Fruit fly (Drosophila melanogaster) whole organism, embryonic: Measurements from ENCODE around the gene CG5928.

Experiments
- Atf3 ChIP-seq: fragments of 200-800 bp; sonication (Bioruptor generic); optimal IDR thresholded peaks from 3 replicates; lab custom pipeline; 2016; ENCODE audit warnings: missing biosample characterization, missing genetic modification characterization
- Awh ChIP-seq: fragments of 200-800 bp; sonication (Bioruptor generic); IDR thresholded peaks from 2 replicates; pipeline ENCODE4, ENCODE4 v1.3.6; 2022; ENCODE audit warnings: missing biosample characterization, missing genetic modification characterization
- Bdp1 ChIP-seq: fragments of 200-800 bp; sonication (Bioruptor generic); optimal IDR thresholded peaks from 3 replicates; lab custom pipeline; 2016; ENCODE audit warnings: missing biosample characterization, missing genetic modification characterization
- Bteb2 ChIP-seq: fragments of 200-800 bp; sonication (Bioruptor generic); optimal IDR thresholded peaks from 2 replicates; lab custom pipeline; 2016; ENCODE audit warnings: missing biosample characterization, missing genetic modification characterization
- C15 ChIP-seq: fragments of 200-800 bp; sonication (Bioruptor generic); IDR thresholded peaks from 3 replicates; pipeline ENCODE4 v1.3.6; 2022; ENCODE audit warnings: missing biosample characterization, missing genetic modification characterization
- CG10147 ChIP-seq: fragments of 200-800 bp; sonication (Bioruptor generic); optimal IDR thresholded peaks from 2 replicates; lab custom pipeline; 2019; ENCODE audit warnings: missing biosample characterization, mild to moderate bottlenecking, missing genetic modification characterization, moderate library complexity
- CG10543 ChIP-seq: fragments of 200-800 bp; sonication (Bioruptor generic); optimal IDR thresholded peaks from 3 replicates; lab custom pipeline; 2017; ENCODE audit warnings: missing biosample characterization, mild to moderate bottlenecking, missing genetic modification characterization, moderate library complexity
- CG11398 ChIP-seq: fragments of 200-800 bp; sonication (Bioruptor generic); optimal IDR thresholded peaks from 2 replicates; lab custom pipeline; 2016; ENCODE audit warnings: missing biosample characterization, missing genetic modification characterization
- CG11560 ChIP-seq: fragments of 200-800 bp; sonication (Bioruptor generic); IDR thresholded peaks from 3 replicates; pipeline ENCODE4 v1.3.6; 2022; ENCODE audit warnings: missing biosample characterization, missing genetic modification characterization
- CG12155 ChIP-seq: fragments of 200-800 bp; sonication (Bioruptor generic); optimal IDR thresholded peaks from 3 replicates; lab custom pipeline; 2016; ENCODE audit warnings: missing biosample characterization, missing genetic modification characterization
- CG1647 ChIP-seq: fragments of 200-800 bp; sonication (Bioruptor generic); optimal IDR thresholded peaks from 3 replicates; lab custom pipeline; 2016; ENCODE audit warnings: missing biosample characterization, missing genetic modification characterization
- CG16863 ChIP-seq: fragments of 200-800 bp; sonication (Bioruptor generic); optimal IDR thresholded peaks from 3 replicates; lab custom pipeline; 2016; ENCODE audit warnings: missing biosample characterization, missing genetic modification characterization
- CG17568 ChIP-seq: fragments of 200-800 bp; sonication (Bioruptor generic); optimal IDR thresholded peaks from 2 replicates; lab custom pipeline; 2018; ENCODE audit warnings: missing biosample characterization, mild to moderate bottlenecking, missing genetic modification characterization, moderate library complexity
- CG18476 ChIP-seq: fragments of 200-800 bp; sonication (Bioruptor generic); optimal IDR thresholded peaks from 2 replicates; lab custom pipeline; 2016; ENCODE audit warnings: missing biosample characterization, mild to moderate bottlenecking, missing genetic modification characterization
- CG34376 ChIP-seq: fragments of 200-800 bp; sonication (Bioruptor generic); optimal IDR thresholded peaks from 2 replicates; lab custom pipeline; 2018; ENCODE audit warnings: missing biosample characterization, mild to moderate bottlenecking, missing genetic modification characterization
- CG3726 ChIP-seq: fragments of 200-800 bp; sonication (Bioruptor generic); IDR thresholded peaks from 3 replicates; pipeline ENCODE4, ENCODE4 v1.3.6; 2022; ENCODE audit warnings: missing biosample characterization, missing genetic modification characterization
- CG4360 ChIP-seq: fragments of 200-800 bp; sonication (Bioruptor generic); IDR thresholded peaks from 2 replicates; pipeline ENCODE4 v1.3.6; 2022; ENCODE audit warnings: missing biosample characterization, missing genetic modification characterization
- CG4820 ChIP-seq: fragments of 200-800 bp; sonication (Bioruptor generic); optimal IDR thresholded peaks from 3 replicates; lab custom pipeline; 2016; ENCODE audit warnings: missing biosample characterization, missing genetic modification characterization
- CG6175 ChIP-seq: fragments of 200-800 bp; sonication (Bioruptor generic); IDR thresholded peaks from 3 replicates; pipeline ENCODE4 v1.3.6; 2022; ENCODE audit warnings: missing biosample characterization, missing genetic modification characterization
- CG7987 ChIP-seq: fragments of 200-800 bp; sonication (Bioruptor generic); optimal IDR thresholded peaks from 2 replicates; lab custom pipeline; 2018; ENCODE audit warnings: missing biosample characterization, mild to moderate bottlenecking, missing genetic modification characterization, moderate library complexity
- CG8388 ChIP-seq: fragments of 200-800 bp; sonication (Bioruptor generic); optimal IDR thresholded peaks from 2 replicates; lab custom pipeline; 2019; ENCODE audit warnings: missing biosample characterization, mild to moderate bottlenecking, missing genetic modification characterization, moderate library complexity
- CG8944 ChIP-seq: fragments of 200-800 bp; sonication (Bioruptor generic); optimal IDR thresholded peaks from 3 replicates; lab custom pipeline; 2016; ENCODE audit warnings: missing biosample characterization, missing genetic modification characterization
- CHES-1-like ChIP-seq: fragments of 200-800 bp; sonication (Bioruptor generic); optimal IDR thresholded peaks from 2 replicates; lab custom pipeline; 2016; ENCODE audit warnings: missing biosample characterization, missing genetic modification characterization
- Dll ChIP-seq: fragments of 200-800 bp; sonication (Bioruptor generic); IDR thresholded peaks from 4 replicates; pipeline ENCODE4 v1.3.6; 2022; ENCODE audit warnings: missing biosample characterization, missing genetic modification characterization; ENCODE audit not compliant: partially characterized antibody
- Hmr ChIP-seq: fragments of 200-800 bp; sonication (Bioruptor generic); optimal IDR thresholded peaks from 3 replicates; lab custom pipeline; 2017; ENCODE audit warnings: mild to moderate bottlenecking, missing biosample characterization, missing genetic modification reagents, missing genetic modification characterization
- Hr78 ChIP-seq, 2 experiments: fragments of 200-800 bp in 1 of 2; fragments of >200 bp in 1 of 2; sonication (Bioruptor generic) in 1 of 2; optimal IDR thresholded peaks; 2 replicates each; lab custom pipeline; 2017 to 2019; ENCODE audit warnings: missing biosample characterization in 2 of 2, missing genetic modification characterization in 2 of 2, mild to moderate bottlenecking in 1 of 2, moderate library complexity in 1 of 2
- Hsf ChIP-seq: fragments of 200-800 bp; sonication (Bioruptor generic); optimal IDR thresholded peaks from 3 replicates; lab custom pipeline; 2016; ENCODE audit warnings: missing biosample characterization, missing genetic modification characterization
- Kr ChIP-seq: fragments of 200-800 bp; sonication (Bioruptor generic); optimal IDR thresholded peaks from 2 replicates; lab custom pipeline; 2017; ENCODE audit warnings: missing biosample characterization, mild to moderate bottlenecking, missing genetic modification characterization
- Mrtf ChIP-seq: fragments of 200-800 bp; sonication (Bioruptor generic); IDR thresholded peaks from 3 replicates; pipeline ENCODE4 v1.3.6; 2022; ENCODE audit warnings: missing biosample characterization, missing genetic modification characterization
- Nf-YA ChIP-seq: fragments of 200-800 bp; sonication (Bioruptor generic); IDR thresholded peaks from 2 replicates; pipeline ENCODE4 v1.3.6; 2022; ENCODE audit warnings: missing biosample characterization, missing genetic modification characterization
- Rfx ChIP-seq: fragments of 200-800 bp; sonication (Bioruptor generic); IDR thresholded peaks from 2 replicates; pipeline ENCODE4 v1.3.6; 2022; ENCODE audit warnings: missing biosample characterization, missing genetic modification characterization
- Sry-β ChIP-seq: fragments of 200-800 bp; sonication (Bioruptor generic); optimal IDR thresholded peaks from 2 replicates; lab custom pipeline; 2018; ENCODE audit warnings: missing biosample characterization, mild to moderate bottlenecking, missing genetic modification characterization, moderate library complexity
- Trl ChIP-seq, 3 experiments: fragments of >200 bp in 2 of 3; fragments of 200-800 bp in 1 of 3; sonication (Bioruptor generic) in 1 of 3; optimal IDR thresholded peaks; 2 replicates in 1 of 3; 3 replicates in 2 of 3; lab custom pipeline; 2016 to 2017; ENCODE audit warnings: missing biosample characterization in 1 of 3, missing genetic modification characterization in 1 of 3
- ab ChIP-seq: fragments of 200-800 bp; sonication (Bioruptor generic); optimal IDR thresholded peaks from 2 replicates; lab custom pipeline; 2016; ENCODE audit warnings: missing biosample characterization, missing genetic modification characterization
- aop ChIP-seq: fragments of 200-800 bp; sonication (Bioruptor generic); IDR thresholded peaks from 2 replicates; pipeline ENCODE4 v1.3.6; 2022; ENCODE audit warnings: missing biosample characterization, missing genetic modification characterization
- ap ChIP-seq: fragments of 200-800 bp; sonication (Bioruptor generic); IDR thresholded peaks from 2 replicates; pipeline ENCODE4 v1.3.6; 2022; ENCODE audit warnings: missing biosample characterization, missing genetic modification characterization
- danr ChIP-seq: fragments of 200-800 bp; sonication (Bioruptor generic); IDR thresholded peaks from 2 replicates; pipeline ENCODE4 v1.3.6; 2022; ENCODE audit warnings: missing biosample characterization, missing genetic modification characterization
- fd96Cb ChIP-seq: fragments of 200-800 bp; sonication (Bioruptor generic); optimal IDR thresholded peaks from 2 replicates; lab custom pipeline; 2018; ENCODE audit warnings: missing biosample characterization, mild to moderate bottlenecking, missing genetic modification characterization, moderate library complexity
- fru ChIP-seq: fragments of >200 bp; optimal IDR thresholded peaks from 2 replicates; lab custom pipeline; 2017
- gcm ChIP-seq: fragments of 200-800 bp; sonication (Bioruptor generic); optimal IDR thresholded peaks from 2 replicates; lab custom pipeline; 2019; ENCODE audit warnings: missing biosample characterization, mild to moderate bottlenecking, missing genetic modification characterization, moderate library complexity
- ind ChIP-seq: fragments of 200-800 bp; sonication (Bioruptor generic); optimal IDR thresholded peaks from 3 replicates; lab custom pipeline; 2016; ENCODE audit warnings: missing biosample characterization, missing genetic modification characterization
- jing ChIP-seq: fragments of 200-800 bp; sonication (Bioruptor generic); optimal IDR thresholded peaks from 2 replicates; lab custom pipeline; 2018; ENCODE audit warnings: missing biosample characterization, mild to moderate bottlenecking, missing genetic modification characterization
- nerfin-1 ChIP-seq: fragments of 200-800 bp; sonication (Bioruptor generic); optimal IDR thresholded peaks from 3 replicates; lab custom pipeline; 2019; ENCODE audit warnings: missing biosample characterization, mild to moderate bottlenecking, missing genetic modification characterization, moderate library complexity
- nmo ChIP-seq: fragments of 200-800 bp; sonication (Bioruptor generic); optimal IDR thresholded peaks from 2 replicates; lab custom pipeline; 2018; ENCODE audit warnings: missing biosample characterization, mild to moderate bottlenecking, missing genetic modification characterization, moderate library complexity
- org-1 ChIP-seq: fragments of 200-800 bp; sonication (Bioruptor generic); optimal IDR thresholded peaks from 2 replicates; lab custom pipeline; 2017; ENCODE audit warnings: missing biosample characterization, missing genetic modification characterization
- sc ChIP-seq, 3 experiments: fragments of >200 bp in 2 of 3; fragments of 200-800 bp in 1 of 3; sonication (Bioruptor generic) in 1 of 3; optimal IDR thresholded peaks; 2 replicates in 2 of 3; 3 replicates in 1 of 3; lab custom pipeline; 2017; ENCODE audit warnings: mild to moderate bottlenecking in 1 of 3, missing biosample characterization in 1 of 3, missing genetic modification characterization in 1 of 3, missing genetic modification reagents in 1 of 3
- slbo ChIP-seq: fragments of 200-800 bp; sonication (Bioruptor generic); IDR thresholded peaks from 2 replicates; pipeline ENCODE4 v1.3.6; 2022; ENCODE audit warnings: missing biosample characterization, missing genetic modification characterization
- sqz ChIP-seq: fragments of 200-800 bp; sonication (Bioruptor generic); optimal IDR thresholded peaks from 3 replicates; lab custom pipeline; 2018; ENCODE audit warnings: missing biosample characterization, mild to moderate bottlenecking, missing genetic modification characterization
- twi ChIP-seq: fragments of 200-800 bp; optimal IDR thresholded peaks from 2 replicates; lab custom pipeline; 2019; ENCODE audit warnings: missing biosample characterization, mild to moderate bottlenecking, missing genetic modification characterization, moderate library complexity
- wor ChIP-seq: fragments of 200-800 bp; sonication (Bioruptor generic); IDR thresholded peaks from 2 replicates; pipeline ENCODE4 v1.3.6; 2022; ENCODE audit warnings: missing biosample characterization, missing genetic modification characterization
- zfh1 ChIP-seq: fragments of 200-800 bp; sonication (Bioruptor generic); IDR thresholded peaks from 3 replicates; pipeline ENCODE4 v1.3.6; 2022; ENCODE audit warnings: missing biosample characterization, missing genetic modification characterization

The CG5928 gene

DNA sequence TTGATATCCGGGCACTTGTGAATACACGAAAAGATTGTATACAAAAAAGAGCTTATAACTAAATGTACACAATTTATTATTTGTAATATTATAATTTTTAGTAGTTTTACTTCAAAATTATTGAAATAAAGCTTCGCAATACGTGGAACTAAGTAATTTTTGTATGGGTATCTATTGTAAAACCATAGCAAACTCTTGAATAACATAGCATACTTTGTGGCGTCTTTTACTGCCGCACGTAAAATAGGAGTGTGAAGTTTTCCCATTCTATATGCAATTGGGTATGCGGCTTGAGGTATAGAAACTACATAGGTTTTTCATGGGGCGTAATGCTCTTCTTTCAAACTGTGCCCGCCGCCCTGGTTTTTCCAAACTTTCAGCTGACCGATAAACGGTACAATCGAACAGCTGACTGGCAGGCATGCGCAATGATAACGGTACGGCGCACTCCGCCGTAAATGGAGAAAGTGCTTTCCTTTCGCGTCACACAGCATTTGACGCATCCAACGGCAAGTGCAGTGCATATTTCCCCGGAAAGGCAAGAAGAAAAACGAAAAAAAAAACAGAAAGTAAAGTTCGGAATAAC is 28.2 kb upstream of the CG5928 start, which contains the start of gene CG5937 (continued):
- no peak for TF ChIP-seq CG6175 (GFP tag; lab: Robert Waterston, UW)
- no peak for TF ChIP-seq aop
- TF ChIP-seq nmo (GFP tag; lab: Kevin White, UChicago): peak; percentile 23
- TF ChIP-seq nerfin-1 (tag; lab: Kevin White, UChicago): no peak
- no peak for TF ChIP-seq CG11560
- TF ChIP-seq sc (optimal IDR thresholded peaks at IDR 0.05; lab: Kevin White, UChicago): no peak
- no peak for TF ChIP-seq sc (GFP tag; optimal IDR thresholded peaks at IDR 0.05; lab: Kevin White, UChicago)
- TF ChIP-seq Nf-YA (GFP tag; lab: Robert Waterston, UW): no peak
- TF ChIP-seq CG16863 (GFP tag; lab: Kevin White, UChicago): no peak
- TF ChIP-seq Trl (optimal IDR thresholded peaks at IDR 0.05; lab: Kevin White, UChicago): no peak
- TF ChIP-seq Trl (GFP tag; optimal IDR thresholded peaks at IDR 0.05; lab: Kevin White, UChicago): no peak
- TF ChIP-seq C15 (GFP tag; lab: Robert Waterston, UW): no peak
- no peak for TF ChIP-seq CG8944
- no peak for TF ChIP-seq ap (GFP tag; lab: Robert Waterston, UW)
- TF ChIP-seq jing (GFP tag; lab: Kevin White, UChicago): no peak
- TF ChIP-seq CG11398 (GFP tag; lab: Kevin White, UChicago): no peak
- no peak for TF ChIP-seq Sry-β (GFP tag; lab: Kevin White, UChicago)
- TF ChIP-seq Atf3: no peak
- TF ChIP-seq zfh1 (GFP tag; lab: Robert Waterston, UW): no peak
- no peak for TF ChIP-seq twi (tag; lab: Kevin White, UChicago)
- TF ChIP-seq CG4360 (GFP tag; lab: Robert Waterston, UW): no peak
- peak; percentile 29 for TF ChIP-seq CG34376 (GFP tag; lab: Kevin White, UChicago)
- no peak for TF ChIP-seq CG1647 (GFP tag; lab: Kevin White, UChicago)
- peak; percentile 18 for TF ChIP-seq CG10147 (GFP tag; lab: Kevin White, UChicago)
- no peak for TF ChIP-seq sqz
- no peak for TF ChIP-seq fd96Cb (tag; lab: Kevin White, UChicago)
- no peak for TF ChIP-seq fru
- TF ChIP-seq CG18476 (GFP tag; lab: Kevin White, UChicago): no peak
- no peak for TF ChIP-seq Hr78 (GFP tag; optimal IDR thresholded peaks at IDR 0.05; lab: Kevin White, UChicago)
- peak; percentile 54 for TF ChIP-seq CG10543 (GFP tag; lab: Kevin White, UChicago)
- TF ChIP-seq CG7987 (GFP tag; lab: Kevin White, UChicago): no peak
- TF ChIP-seq Hmr (GFP tag; lab: Kevin White, UChicago): peak; percentile 18
- TF ChIP-seq CG4820 (GFP tag; lab: Kevin White, UChicago): no peak
- no peak for TF ChIP-seq CG3726 (GFP tag; lab: Robert Waterston, UW)
- no peak for TF ChIP-seq Bdp1
- TF ChIP-seq Dll (GFP tag; lab: Robert Waterston, UW): no peak
- TF ChIP-seq ind (GFP tag; lab: Kevin White, UChicago): no peak
- TF ChIP-seq Mrtf (GFP tag; lab: Robert Waterston, UW): no peak
- TF ChIP-seq CG17568 (GFP tag; lab: Kevin White, UChicago): no peak
- no peak for TF ChIP-seq CHES-1-like
- TF ChIP-seq Kr (GFP tag; lab: Kevin White, UChicago): no peak
- TF ChIP-seq CG12155 (GFP tag; lab: Kevin White, UChicago): no peak
- no peak for TF ChIP-seq Awh (GFP tag; lab: Robert Waterston, UW)
- TF ChIP-seq CG8388: no peak
- no peak for TF ChIP-seq danr (GFP tag; lab: Robert Waterston, UW)
- no peak for TF ChIP-seq wor
- no peak for TF ChIP-seq Rfx (GFP tag; lab: Robert Waterston, UW)
- no peak for TF ChIP-seq org-1 (GFP tag; lab: Kevin White, UChicago)
- TF ChIP-seq ab (GFP tag; lab: Kevin White, UChicago): no peak
- TF ChIP-seq Hsf (GFP tag; lab: Kevin White, UChicago): no peak
- no peak for TF ChIP-seq gcm (GFP tag; lab: Kevin White, UChicago)
- TF ChIP-seq slbo (GFP tag; lab: Robert Waterston, UW): no peak
- no peak for TF ChIP-seq Bteb2 (GFP tag; lab: Kevin White, UChicago)
